Fruit fly (Drosophila melanogaster) whole organism, prepupa: ENCODE results near the gene COX7AL2.

ENCODE experiments used
- Blimp-1 ChIP-seq: fragments of 200-800 bp; sonication (Bioruptor generic); optimal IDR thresholded peaks from 3 replicates; lab custom pipeline; 2017; ENCODE audit warnings: missing biosample characterization, missing genetic modification characterization, mild to moderate bottlenecking, moderate library complexity, missing genetic modification reagents
- CG10669 ChIP-seq: fragments of 200-800 bp; sonication (Bioruptor generic); optimal IDR thresholded peaks from 3 replicates; lab custom pipeline; 2018; ENCODE audit warnings: missing biosample characterization, mild to moderate bottlenecking, missing genetic modification characterization, moderate library complexity
- CG11294 ChIP-seq: fragments of 200-800 bp; sonication (Bioruptor generic); IDR thresholded peaks from 2 replicates; pipeline ENCODE4 v1.3.6; 2022; ENCODE audit warnings: missing biosample characterization, missing genetic modification characterization
- CG11762 ChIP-seq: fragments of 200-800 bp; sonication (Bioruptor generic); optimal IDR thresholded peaks from 3 replicates; lab custom pipeline; 2016; ENCODE audit warnings: missing biosample characterization, missing genetic modification characterization; ENCODE audit not compliant: insufficient read depth
- CG11902 ChIP-seq: fragments of 200-800 bp; sonication (Bioruptor generic); optimal IDR thresholded peaks from 3 replicates; lab custom pipeline; 2016; ENCODE audit warnings: missing biosample characterization, missing genetic modification characterization
- CG1621 ChIP-seq: fragments of 200-800 bp; sonication (Bioruptor generic); optimal IDR thresholded peaks from 3 replicates; lab custom pipeline; 2018; ENCODE audit warnings: missing biosample characterization, mild to moderate bottlenecking, missing genetic modification characterization
- CG16779 ChIP-seq: fragments of 200-800 bp; sonication (Bioruptor generic); optimal IDR thresholded peaks from 3 replicates; lab custom pipeline; 2017; ENCODE audit warnings: missing biosample characterization, mild to moderate bottlenecking, missing genetic modification characterization
- CG3032 ChIP-seq: fragments of 200-800 bp; optimal IDR thresholded peaks from 2 replicates; lab custom pipeline; 2019; ENCODE audit warnings: missing biosample characterization, mild to moderate bottlenecking, missing genetic modification characterization, moderate library complexity
- CG31627 ChIP-seq: fragments of 200-800 bp; sonication (Bioruptor generic); optimal IDR thresholded peaks from 3 replicates; lab custom pipeline; 2016; ENCODE audit warnings: missing biosample characterization, missing genetic modification characterization
- CG32006 ChIP-seq: fragments of 200-800 bp; sonication (Bioruptor generic); optimal IDR thresholded peaks from 3 replicates; lab custom pipeline; 2017; ENCODE audit warnings: missing biosample characterization, mild to moderate bottlenecking, missing genetic modification characterization
- CG34406 ChIP-seq: fragments of 200-800 bp; sonication (Bioruptor generic); optimal IDR thresholded peaks from 3 replicates; lab custom pipeline; 2016; ENCODE audit warnings: missing biosample characterization, missing genetic modification characterization
- CG3919 ChIP-seq: fragments of 200-800 bp; sonication (Bioruptor generic); optimal IDR thresholded peaks from 3 replicates; lab custom pipeline; 2016; ENCODE audit warnings: missing biosample characterization, missing genetic modification characterization
- CG6163 ChIP-seq: fragments of 200-800 bp; sonication (Bioruptor generic); IDR thresholded peaks from 3 replicates; pipeline ENCODE4 v1.3.6; 2022; ENCODE audit warnings: missing biosample characterization, missing genetic modification characterization
- CG6276 ChIP-seq: fragments of 200-800 bp; sonication (Bioruptor generic); optimal IDR thresholded peaks from 2 replicates; lab custom pipeline; 2017; ENCODE audit warnings: missing biosample characterization, mild to moderate bottlenecking, missing genetic modification characterization
- CG6792 ChIP-seq: fragments of 200-800 bp; sonication (Bioruptor generic); optimal IDR thresholded peaks from 3 replicates; lab custom pipeline; 2016; ENCODE audit warnings: missing biosample characterization, missing genetic modification characterization
- CG8119 ChIP-seq: fragments of 200-800 bp; sonication (Bioruptor generic); IDR thresholded peaks from 3 replicates; pipeline ENCODE4 v1.3.6; 2022; ENCODE audit warnings: missing biosample characterization, missing genetic modification characterization
- CG8319 ChIP-seq: fragments of 200-800 bp; sonication (Bioruptor generic); optimal IDR thresholded peaks from 3 replicates; lab custom pipeline; 2016; ENCODE audit warnings: missing biosample characterization, missing genetic modification characterization
- CG8632 ChIP-seq: fragments of 200-800 bp; sonication (Bioruptor generic); optimal IDR thresholded peaks from 3 replicates; lab custom pipeline; 2016; ENCODE audit warnings: missing biosample characterization, missing genetic modification characterization
- CG9139 ChIP-seq: fragments of 200-800 bp; sonication (Bioruptor generic); optimal IDR thresholded peaks from 3 replicates; lab custom pipeline; 2017; ENCODE audit warnings: missing biosample characterization, mild to moderate bottlenecking, missing genetic modification characterization
- Eip75B ChIP-seq: fragments of 200-800 bp; sonication (Bioruptor generic); optimal IDR thresholded peaks from 3 replicates; lab custom pipeline; 2016; ENCODE audit warnings: missing biosample characterization, missing genetic modification characterization
- Eip78C ChIP-seq: fragments of 200-800 bp; sonication (Bioruptor generic); peaks from one replicate; lab custom pipeline; 2016; ENCODE audit warnings: missing biosample characterization, missing genetic modification characterization
- Eip93F ChIP-seq: fragments of 200-800 bp; sonication (Bioruptor generic); optimal IDR thresholded peaks from 2 replicates; lab custom pipeline; 2016; ENCODE audit warnings: missing biosample characterization, mild to moderate bottlenecking, missing genetic modification characterization
- Ets21C ChIP-seq: fragments of 200-800 bp; sonication (Bioruptor generic); optimal IDR thresholded peaks from 3 replicates; lab custom pipeline; 2016; ENCODE audit warnings: missing biosample characterization, missing genetic modification characterization
- Ets96B ChIP-seq: fragments of 200-800 bp; optimal IDR thresholded peaks from 2 replicates; lab custom pipeline; 2019; ENCODE audit warnings: missing biosample characterization, mild to moderate bottlenecking, missing genetic modification characterization, moderate library complexity
- Gug ChIP-seq: fragments of 200-800 bp; sonication (Bioruptor generic); IDR thresholded peaks from 2 replicates; pipeline ENCODE4 v1.3.6; 2022; ENCODE audit warnings: missing biosample characterization, missing genetic modification characterization
- Hr38 ChIP-seq: sonication (Bioruptor generic); optimal IDR thresholded peaks from 2 replicates; lab custom pipeline; 2016; ENCODE audit warnings: missing biosample characterization, missing genetic modification characterization
- Hr39 ChIP-seq: fragments of 200-800 bp; sonication (Bioruptor generic); optimal IDR thresholded peaks from 2 replicates; lab custom pipeline; 2016; ENCODE audit warnings: missing biosample characterization, missing genetic modification characterization
- Met ChIP-seq: fragments of 200-800 bp; sonication (Bioruptor generic); optimal IDR thresholded peaks from 3 replicates; lab custom pipeline; 2016; ENCODE audit warnings: missing biosample characterization, missing genetic modification characterization
- OdsH ChIP-seq: fragments of 200-800 bp; sonication (Bioruptor generic); optimal IDR thresholded peaks from 3 replicates; lab custom pipeline; 2016; ENCODE audit warnings: missing biosample characterization, missing genetic modification characterization
- Smox ChIP-seq: fragments of 200-800 bp; sonication (Bioruptor generic); optimal IDR thresholded peaks from 3 replicates; lab custom pipeline; 2016; ENCODE audit warnings: missing biosample characterization, missing genetic modification characterization
- Sox102F ChIP-seq: fragments of 200-800 bp; sonication (Bioruptor generic); optimal IDR thresholded peaks from 2 replicates; lab custom pipeline; 2016; ENCODE audit warnings: missing biosample characterization, mild to moderate bottlenecking, missing genetic modification characterization
- Sox15 ChIP-seq: fragments of 200-800 bp; sonication (Bioruptor generic); optimal IDR thresholded peaks from 3 replicates; lab custom pipeline; 2016; ENCODE audit warnings: missing biosample characterization, missing genetic modification characterization
- achi ChIP-seq: fragments of 200-800 bp; sonication (Bioruptor generic); optimal IDR thresholded peaks from 3 replicates; lab custom pipeline; 2016; ENCODE audit warnings: missing biosample characterization, missing genetic modification characterization
- acj6 ChIP-seq: fragments of 200-800 bp; sonication (Bioruptor generic); optimal IDR thresholded peaks from 3 replicates; lab custom pipeline; 2016; ENCODE audit warnings: missing biosample characterization, missing genetic modification characterization
- cyc ChIP-seq: fragments of 200-800 bp; sonication (Bioruptor generic); optimal IDR thresholded peaks from 3 replicates; lab custom pipeline; 2016; ENCODE audit warnings: missing biosample characterization, missing genetic modification characterization
- esn ChIP-seq: fragments of 200-800 bp; sonication (Bioruptor generic); optimal IDR thresholded peaks from 2 replicates; lab custom pipeline; 2016; ENCODE audit warnings: missing biosample characterization, mild to moderate bottlenecking, missing genetic modification characterization, moderate library complexity
- fd59A ChIP-seq: fragments of 200-800 bp; sonication (Bioruptor generic); optimal IDR thresholded peaks from 2 replicates; lab custom pipeline; 2017; ENCODE audit warnings: missing biosample characterization, mild to moderate bottlenecking, missing genetic modification characterization, missing genetic modification reagents
- fd85E ChIP-seq: fragments of 200-800 bp; sonication (Bioruptor generic); optimal IDR thresholded peaks from 3 replicates; lab custom pipeline; 2016; ENCODE audit warnings: missing biosample characterization, missing genetic modification characterization
- fkh ChIP-seq: fragments of 200-800 bp; sonication (Bioruptor generic); optimal IDR thresholded peaks from 3 replicates; lab custom pipeline; 2017; ENCODE audit warnings: missing biosample characterization, mild to moderate bottlenecking, missing genetic modification characterization, moderate library complexity
- net ChIP-seq: fragments of 200-800 bp; sonication (Bioruptor generic); optimal IDR thresholded peaks from 3 replicates; lab custom pipeline; 2016; ENCODE audit warnings: missing biosample characterization, missing genetic modification characterization
- pdm3 ChIP-seq: fragments of 200-800 bp; sonication (Bioruptor generic); optimal IDR thresholded peaks from 3 replicates; lab custom pipeline; 2016; ENCODE audit warnings: missing biosample characterization, missing genetic modification characterization
- salr ChIP-seq, 2 experiments: fragments of 200-800 bp; sonication (Bioruptor generic); optimal IDR thresholded peaks; 3 replicates each; lab custom pipeline; 2016 to 2018; ENCODE audit warnings: missing biosample characterization in 2 of 2, missing genetic modification characterization in 2 of 2, mild to moderate bottlenecking in 1 of 2
- ss ChIP-seq, 2 experiments: fragments of 200-800 bp; sonication (Bioruptor generic); optimal IDR thresholded peaks; 2 replicates in 1 of 2; 3 replicates in 1 of 2; lab custom pipeline; 2017 to 2018; ENCODE audit warnings: mild to moderate bottlenecking in 2 of 2, missing biosample characterization in 2 of 2, missing genetic modification characterization in 2 of 2, moderate library complexity in 1 of 2
- topi ChIP-seq: fragments of 200-800 bp; sonication (Bioruptor generic); optimal IDR thresholded peaks from 3 replicates; lab custom pipeline; 2016; ENCODE audit warnings: missing biosample characterization, missing genetic modification characterization
- vri ChIP-seq: fragments of 200-800 bp; sonication (Bioruptor generic); optimal IDR thresholded peaks from 3 replicates; lab custom pipeline; 2016; ENCODE audit warnings: missing biosample characterization, mild to moderate bottlenecking, missing genetic modification characterization

COX7AL2 gene

DNA sequence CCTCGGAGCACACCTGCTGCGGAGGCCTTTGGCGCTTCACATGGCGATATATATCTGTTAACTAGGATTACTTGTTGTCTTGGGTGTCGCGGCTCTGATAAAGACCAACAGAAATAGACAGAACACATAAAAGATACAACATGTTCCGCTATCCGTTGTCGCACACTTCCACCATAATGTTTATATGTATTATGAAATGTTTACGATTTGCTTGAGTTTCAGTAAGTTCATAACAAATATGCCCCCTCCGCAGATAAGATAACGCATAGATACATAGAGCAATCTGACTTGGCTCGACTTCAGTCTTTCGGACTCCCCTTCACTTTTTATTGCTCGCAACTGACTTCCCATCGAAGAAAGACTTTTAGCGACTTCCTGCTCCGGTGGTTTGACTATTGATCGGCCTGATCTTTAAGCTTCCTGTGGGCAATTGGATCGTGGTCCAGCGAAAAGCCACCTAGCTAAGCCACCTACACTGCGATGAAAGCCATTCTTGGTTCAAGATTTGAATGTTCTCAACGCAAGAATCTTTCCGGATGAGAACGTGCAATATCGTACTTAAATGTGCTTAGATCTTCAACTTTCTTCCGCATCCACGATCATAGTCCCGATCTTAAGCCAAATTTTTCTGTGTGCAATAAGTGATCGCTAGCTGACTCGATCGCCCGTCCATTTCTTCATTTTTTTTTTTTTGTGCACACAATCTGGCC, 29.4 kb downstream of the COX7AL2 start (continued):
- TF ChIP-seq cyc (no peak), Sox15 (no peak), acj6 (GFP tag; lab: Kevin White, UChicago) (peak; percentile 60), CG31627 (no peak), fkh (GFP tag; lab: Kevin White, UChicago) (peak; percentile 93), CG8319 (GFP tag; lab: Kevin White, UChicago) (peak; percentile 0), CG34406 (peak; percentile 13), pdm3 (GFP tag; lab: Kevin White, UChicago) (peak; percentile 39), Ets21C (GFP tag; lab: Kevin White, UChicago) (no peak), CG11762 (GFP tag; lab: Kevin White, UChicago) (peak; percentile 30), Eip78C (GFP tag; lab: Kevin White, UChicago) (peak; percentile 83), CG32006 (GFP tag; lab: Kevin White, UChicago) (peak; percentile 88), CG9139 (GFP tag; lab: Kevin White, UChicago) (no peak), Eip75B (GFP tag; lab: Kevin White, UChicago) (peak; percentile 60), CG1621 (tag; lab: Kevin White, UChicago) (peak; percentile 53), CG8632 (GFP tag; lab: Kevin White, UChicago) (peak; percentile 4), Blimp-1 (GFP tag; lab: Kevin White, UChicago) (no peak), Sox102F (GFP tag; lab: Kevin White, UChicago) (no peak), Met (no peak), salr (GFP tag; optimal IDR thresholded peaks at IDR 0.05; lab: Kevin White, UChicago) (peak; percentile 29 to 77), topi (GFP tag; lab: Kevin White, UChicago) (no peak)
- TF ChIP-seq, all 60 proteins: peak for 40

DNA sequence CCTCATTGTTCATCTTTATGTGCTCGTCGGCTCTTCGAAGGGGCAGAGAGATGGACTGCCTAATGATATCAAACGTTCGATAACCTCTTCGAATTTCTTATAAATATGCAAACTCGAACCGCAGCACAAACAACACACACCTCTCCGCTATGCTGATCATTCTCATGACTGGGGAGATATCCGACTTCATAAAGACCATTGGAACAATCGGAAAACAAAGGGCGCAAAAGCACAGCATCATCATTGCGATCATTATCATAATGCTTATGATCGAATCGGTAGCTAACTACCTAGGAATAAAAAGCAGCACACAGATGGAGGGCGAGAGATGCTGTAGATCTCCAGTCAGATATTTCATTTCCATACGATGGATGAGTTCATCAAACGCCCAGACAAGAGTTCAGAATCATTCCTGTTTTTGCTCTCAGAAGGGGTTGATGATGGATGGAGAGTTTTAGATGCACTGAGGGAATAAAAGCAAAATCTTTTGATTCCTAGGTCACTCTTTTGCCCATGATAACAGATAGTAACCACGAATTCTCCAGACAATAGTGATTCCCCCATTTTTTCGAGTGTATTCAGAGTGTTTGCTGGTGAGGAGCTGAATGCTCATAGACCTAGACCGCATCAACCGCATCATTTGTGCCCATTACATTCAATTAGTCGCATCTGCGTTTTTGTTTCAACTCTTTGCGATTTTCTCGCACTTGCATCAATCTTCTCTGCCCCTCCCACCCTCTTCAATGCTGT, 30.6 kb downstream of the COX7AL2 start:
- no peak for TF ChIP-seq Sox15
- no peak for TF ChIP-seq Eip93F (GFP tag; lab: Kevin White, UChicago)
- peak; percentile 2 for TF ChIP-seq Ets96B (tag; lab: Kevin White, UChicago)
- TF ChIP-seq vri (GFP tag; lab: Kevin White, UChicago): no peak
- TF ChIP-seq CG8319 (GFP tag; lab: Kevin White, UChicago): no peak
- TF ChIP-seq CG6276: no peak
- no peak for TF ChIP-seq CG10669 (GFP tag; lab: Kevin White, UChicago)
- no peak for TF ChIP-seq CG8632 (GFP tag; lab: Kevin White, UChicago)
- TF ChIP-seq Eip75B (GFP tag; lab: Kevin White, UChicago): no peak
- TF ChIP-seq CG11762 (GFP tag; lab: Kevin White, UChicago): no peak
- peak; percentile 14 for TF ChIP-seq net
- TF ChIP-seq fd59A (GFP tag; lab: Kevin White, UChicago): no peak
- no peak for TF ChIP-seq cyc
- TF ChIP-seq Eip78C (GFP tag; lab: Kevin White, UChicago): peak; percentile 49
- no peak for TF ChIP-seq CG34406
- TF ChIP-seq CG11294: no peak
- TF ChIP-seq Smox: no peak
- no peak for TF ChIP-seq Met
- no peak for TF ChIP-seq Hr38 (GFP tag; lab: Kevin White, UChicago)
- no peak for TF ChIP-seq Gug (GFP tag; lab: Robert Waterston, UW)
- peak; percentile 17 for TF ChIP-seq CG3919 (GFP tag; lab: Kevin White, UChicago)
- no peak for TF ChIP-seq fd85E (GFP tag; lab: Kevin White, UChicago)
- no peak for TF ChIP-seq Sox102F (GFP tag; lab: Kevin White, UChicago)
- no peak for TF ChIP-seq CG1621 (tag; lab: Kevin White, UChicago)
- TF ChIP-seq Ets21C (GFP tag; lab: Kevin White, UChicago): no peak
- TF ChIP-seq CG11902 (GFP tag; lab: Kevin White, UChicago): no peak
- TF ChIP-seq OdsH: no peak
- TF ChIP-seq Blimp-1 (GFP tag; lab: Kevin White, UChicago): no peak
- peak; percentile 10 for TF ChIP-seq CG32006 (GFP tag; lab: Kevin White, UChicago)
- TF ChIP-seq ss (GFP tag; optimal IDR thresholded peaks at IDR 0.05; lab: Kevin White, UChicago): no peak
- no peak for TF ChIP-seq CG8119 (GFP tag; lab: Robert Waterston, UW)
- no peak for TF ChIP-seq esn
- TF ChIP-seq achi (GFP tag; lab: Kevin White, UChicago): peak; percentile 6
- TF ChIP-seq CG16779 (tag; lab: Kevin White, UChicago): no peak
- no peak for TF ChIP-seq CG6792
- 0 out of 3 replicates have a peak, but pooled peaks have one; percentile 7 for TF ChIP-seq CG6163 (GFP tag; lab: Robert Waterston, UW)
- TF ChIP-seq Hr39 (GFP tag; lab: Kevin White, UChicago): no peak
- peak; percentile 17 for TF ChIP-seq CG3032 (tag; lab: Kevin White, UChicago)
